Fruit fly (Drosophila melanogaster) Kc167 (cell line): ENCODE results near the gene Lk6.

ENCODE experiments used
- Myc ChIP-seq: fragments of >200 bp; optimal IDR thresholded peaks from 2 replicates; lab custom pipeline; 2017; ENCODE audit warnings: missing external identifiers
- h ChIP-seq: fragments of >200 bp; optimal IDR thresholded peaks from 3 replicates; lab custom pipeline; 2018; ENCODE audit warnings: missing external identifiers
- insv ChIP-seq: fragments of >200 bp; optimal IDR thresholded peaks from 3 replicates; lab custom pipeline; 2018; ENCODE audit warnings: missing external identifiers
- psq ChIP-seq: fragments of >200 bp; optimal IDR thresholded peaks from 2 replicates; lab custom pipeline; 2017; ENCODE audit warnings: missing external identifiers
- ttk ChIP-seq: sonication (Bioruptor generic); optimal IDR thresholded peaks from 2 replicates; lab custom pipeline; 2017; ENCODE audit warnings: missing external identifiers

- no peak for TF ChIP-seq ttk
- no peak for TF ChIP-seq insv
- no peak for TF ChIP-seq h (lab: Kevin White, UChicago)
- TF ChIP-seq psq (lab: Kevin White, UChicago): no peak
- TF ChIP-seq Myc: no peak
Measured at dm6 chr3R:11810831-11811484, 46.7 kb upstream of the Lk6 start.
